Fruit fly (Drosophila melanogaster): Measurements from ENCODE around the gene LIMK1.
A peak's percentile ranks its signal among the peaks of the same experiment; 100 is the strongest.

LIMK1 gene

dm6 chrX:12575827-12576408 lies 16.1 kb downstream of the LIMK1 start (continued):
- TF ChIP-seq net (GFP tag; optimal IDR thresholded peaks at IDR 0.05), result peak; percentile 91
- peak; percentile 80 for TF ChIP-seq CG6792 (GFP tag; optimal IDR thresholded peaks at IDR 0.05)
- peak; percentile 52 for TF ChIP-seq CG7368 (GFP tag; optimal IDR thresholded peaks at IDR 0.05)
- peak; percentile 86 for TF ChIP-seq fd59A (GFP tag; optimal IDR thresholded peaks at IDR 0.05)
- peak; percentile 85 for TF ChIP-seq esn (GFP tag; optimal IDR thresholded peaks at IDR 0.05)
- TF ChIP-seq CG11294 (GFP tag; IDR thresholded peaks at IDR 0.05), result peak; percentile 67
- peak; percentile 94 for TF ChIP-seq Hr4 (GFP tag; optimal IDR thresholded peaks at IDR 0.05)
- peak; percentile 47 for TF ChIP-seq vri (GFP tag; optimal IDR thresholded peaks at IDR 0.05)
- peak; percentile 90 for TF ChIP-seq Sox14 (GFP tag; optimal IDR thresholded peaks at IDR 0.05)

- TF ChIP-seq Gug (GFP tag; IDR thresholded peaks at IDR 0.05), result no peak
- peak; percentile 9 for TF ChIP-seq Blimp-1 (GFP tag; optimal IDR thresholded peaks at IDR 0.05)
- TF ChIP-seq fd85E (GFP tag; optimal IDR thresholded peaks at IDR 0.05), result no peak
- peak; percentile 6 for TF ChIP-seq CG34406 (GFP tag; optimal IDR thresholded peaks at IDR 0.05)
- TF ChIP-seq CG8632 (GFP tag; optimal IDR thresholded peaks at IDR 0.05), result peak; percentile 36
- no peak for TF ChIP-seq fkh (GFP tag; optimal IDR thresholded peaks at IDR 0.05)
- no peak for TF ChIP-seq CG1621 (tag; optimal IDR thresholded peaks at IDR 0.05)
- TF ChIP-seq CG11294 (GFP tag; IDR thresholded peaks at IDR 0.05), result peak; percentile 8; the same call in 1 of the 2 replicates
- TF ChIP-seq svp (GFP tag), result peak; percentile 78
- no peak for TF ChIP-seq Eip78C (GFP tag)
- peak; percentile 31; the same call in 2 of the 3 replicates for TF ChIP-seq CG8119 (GFP tag; IDR thresholded peaks at IDR 0.05)
- peak; percentile 18 for TF ChIP-seq CG10669 (GFP tag; optimal IDR thresholded peaks at IDR 0.05)
Observed at dm6 chrX:12575292-12575826, 16.6 kb downstream of the LIMK1 start.

dm6 chrX:12574666-12575202 lies 17.3 kb downstream of the LIMK1 start:
- TF ChIP-seq CG4318 (GFP tag; optimal IDR thresholded peaks at IDR 0.05) (peak; percentile 1), Met (GFP tag; optimal IDR thresholded peaks at IDR 0.05) (peak; percentile 59), Hr38 (GFP tag; optimal IDR thresholded peaks at IDR 0.05) (no peak), CG8632 (GFP tag; optimal IDR thresholded peaks at IDR 0.05) (peak; percentile 77), CG34406 (GFP tag; optimal IDR thresholded peaks at IDR 0.05) (peak; percentile 76), CG11902 (GFP tag; optimal IDR thresholded peaks at IDR 0.05) (peak; percentile 16), CG7368 (GFP tag; optimal IDR thresholded peaks at IDR 0.05) (peak; percentile 89), CG31627 (GFP tag; optimal IDR thresholded peaks at IDR 0.05) (peak; percentile 6), CG6276 (GFP tag; optimal IDR thresholded peaks at IDR 0.05) (peak; percentile 93), vri (GFP tag; optimal IDR thresholded peaks at IDR 0.05) (peak; percentile 88), Hr39 (GFP tag; optimal IDR thresholded peaks at IDR 0.05) (peak; percentile 27), svp (GFP tag) (peak; percentile 84), fkh (GFP tag; optimal IDR thresholded peaks at IDR 0.05) (peak; percentile 18), CG1621 (tag; optimal IDR thresholded peaks at IDR 0.05) (peak; percentile 92), achi (GFP tag; optimal IDR thresholded peaks at IDR 0.05) (peak; percentile 74), net (GFP tag; optimal IDR thresholded peaks at IDR 0.05) (peak; percentile 91), CG6163 (GFP tag; IDR thresholded peaks at IDR 0.05) (peak; percentile 97), CG11762 (GFP tag; optimal IDR thresholded peaks at IDR 0.05; ENCODE audit: insufficient read depth) (peak; percentile 73), Ets21C (GFP tag; optimal IDR thresholded peaks at IDR 0.05) (no peak), Blimp-1 (GFP tag; optimal IDR thresholded peaks at IDR 0.05) (peak; percentile 29), CG6792 (GFP tag; optimal IDR thresholded peaks at IDR 0.05) (peak; percentile 64), CG32006 (GFP tag; optimal IDR thresholded peaks at IDR 0.05) (peak; percentile 80), Ets96B (tag; optimal IDR thresholded peaks at IDR 0.05) (peak; percentile 77), dac (GFP tag; optimal IDR thresholded peaks at IDR 0.05) (peak; percentile 87), CG8119 (GFP tag; IDR thresholded peaks at IDR 0.05) (peak; percentile 88), spab (GFP tag; optimal IDR thresholded peaks at IDR 0.05) (peak; percentile 90), CG3919 (GFP tag; optimal IDR thresholded peaks at IDR 0.05) (peak; percentile 85), Sox15 (GFP tag; optimal IDR thresholded peaks at IDR 0.05) (no peak), lz (GFP tag; optimal IDR thresholded peaks at IDR 0.05) (peak; percentile 50), cyc (GFP tag; optimal IDR thresholded peaks at IDR 0.05) (peak; percentile 15), Sox102F (GFP tag; optimal IDR thresholded peaks at IDR 0.05) (peak; percentile 79), Lpt (GFP tag; optimal IDR thresholded peaks at IDR 0.05) (peak; percentile 92), salr (GFP tag; optimal IDR thresholded peaks at IDR 0.05) (peak; percentile 53 to 86), CG6808 (GFP tag; optimal IDR thresholded peaks at IDR 0.05) (peak; percentile 94), Eip93F (GFP tag; optimal IDR thresholded peaks at IDR 0.05) (peak; percentile 45), topi (GFP tag; optimal IDR thresholded peaks at IDR 0.05) (peak; percentile 69)

Data from whole organism, prepupa.